Worm (Caenorhabditis elegans): ENCODE data around the gene irld-19.

irld-19 gene

DNA sequence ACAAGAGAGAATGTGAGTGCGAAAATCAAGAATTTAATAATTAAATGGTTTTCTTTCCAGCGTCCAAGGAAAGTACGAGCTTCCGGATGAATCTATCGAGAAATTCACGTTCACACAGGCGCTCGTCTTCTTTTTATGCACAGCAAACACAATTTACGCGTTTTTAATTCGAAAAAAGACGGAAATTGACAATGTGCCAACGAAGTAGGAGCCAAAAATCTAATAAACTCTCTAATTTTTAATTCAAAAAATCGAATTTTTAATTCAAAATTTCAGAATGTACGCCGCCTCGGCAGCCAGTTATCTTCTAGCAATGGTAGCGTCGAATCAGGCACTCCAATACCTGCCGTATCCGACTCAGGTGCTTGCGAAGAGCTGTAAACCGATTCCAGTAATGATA, 52.5 kb downstream of the irld-19 start:
- TF ChIP-seq Y53G8AR.9 (GFP tag; conservative IDR thresholded peaks at IDR 0.05) (no peak), F55B11.4 (tag; optimal IDR thresholded peaks at IDR 0.05; ENCODE audit: borderline replicate concordance, insufficient read depth) (no peak), lsy-27 (tag; optimal IDR thresholded peaks at IDR 0.05; ENCODE audit: borderline replicate concordance, insufficient read depth) (no peak), C06A6.2 (GFP tag; conservative IDR thresholded peaks at IDR 0.05) (no peak), F57A8.1 (GFP tag; optimal IDR thresholded peaks at IDR 0.05) (no peak), lin-26 (GFP tag; IDR thresholded peaks at IDR 0.05) (no peak), athp-1 (tag; optimal IDR thresholded peaks at IDR 0.05) (no peak), rec-8 (tag; optimal IDR thresholded peaks at IDR 0.05) (no peak), ceh-100 (GFP tag; IDR thresholded peaks at IDR 0.05) (no peak), ccch-3 (GFP tag; optimal IDR thresholded peaks at IDR 0.05) (no peak), Y95B8A.8 (GFP tag; IDR thresholded peaks at IDR 0.05) (no peak), T07F8.4 (tag; optimal IDR thresholded peaks at IDR 0.05) (no peak)

ce11 chrIII:12711217-12711616, 52.9 kb downstream of the irld-19 start, which contains the start of gene hut-1:
hut-1 (plus strand) TSS chrIII:12711560.
- TF ChIP-seq ceh-27 (GFP tag; optimal IDR thresholded peaks at IDR 0.05) (peak; percentile 24), K12H6.12 (tag; optimal IDR thresholded peaks at IDR 0.05) (no peak), cebp-1 (GFP tag; IDR thresholded peaks at IDR 0.05) (no peak), cebp-1 (tag; optimal IDR thresholded peaks at IDR 0.05) (peak; percentile 26), ceh-100 (GFP tag; IDR thresholded peaks at IDR 0.05) (no peak), F22D6.2 (tag; optimal IDR thresholded peaks at IDR 0.05) (no peak), ztf-3 (GFP tag; optimal IDR thresholded peaks at IDR 0.05) (no peak), dpl-1 (GFP tag; optimal IDR thresholded peaks at IDR 0.05) (peak; percentile 9), aptf-3 (GFP tag; IDR thresholded peaks at IDR 0.05) (no peak), lin-54 (GFP tag; optimal IDR thresholded peaks at IDR 0.05) (peak; percentile 14), lag-1 (GFP tag; IDR thresholded peaks at IDR 0.05) (no peak), hmg-1.2 (GFP tag; IDR thresholded peaks at IDR 0.05) (no peak), snpc-4 (GFP tag; optimal IDR thresholded peaks at IDR 0.05) (no peak), snpc-4 (tag; optimal IDR thresholded peaks at IDR 0.05) (no peak), mcd-1 (GFP tag; IDR thresholded peaks at IDR 0.05) (0 out of 2 replicates have a peak, but pooled peaks have one; percentile 6), lin-35 (GFP tag; optimal IDR thresholded peaks at IDR 0.05) (peak in 1 of 3 experiments; percentile 12), ccch-3 (GFP tag; optimal IDR thresholded peaks at IDR 0.05) (no peak)

Data from whole organism, young adult.